Worm (Caenorhabditis elegans) whole organism, L4/young adult: Measurements from ENCODE around the gene C47E12.2.

ENCODE experiments used
- W03F9.2 ChIP-seq: fragments of 150-350 bp; optimal IDR thresholded peaks from 2 replicates; lab custom pipeline; 2014; ENCODE audit warnings: missing biosample characterization, missing genetic modification characterization
- him-1 ChIP-seq: sonication (generic microtip); optimal IDR thresholded peaks from 2 replicates; lab custom pipeline; 2016; ENCODE audit warnings: missing genotype, missing genetic modification reagents, missing genetic modification characterization, missing compliant biosample characterization

ce11 chrIV:9982895-9983294 lies 20.4 kb downstream of the C47E12.2 start, which contains the start of gene mam-2:
- TF ChIP-seq W03F9.2 (tag; lab: Kevin White, UChicago) (no peak), him-1 (tag; lab: Kevin White, UChicago) (no peak)
